Worm (Caenorhabditis elegans): Measurements from ENCODE around the gene rga-3.

Gene rga-3

DNA sequence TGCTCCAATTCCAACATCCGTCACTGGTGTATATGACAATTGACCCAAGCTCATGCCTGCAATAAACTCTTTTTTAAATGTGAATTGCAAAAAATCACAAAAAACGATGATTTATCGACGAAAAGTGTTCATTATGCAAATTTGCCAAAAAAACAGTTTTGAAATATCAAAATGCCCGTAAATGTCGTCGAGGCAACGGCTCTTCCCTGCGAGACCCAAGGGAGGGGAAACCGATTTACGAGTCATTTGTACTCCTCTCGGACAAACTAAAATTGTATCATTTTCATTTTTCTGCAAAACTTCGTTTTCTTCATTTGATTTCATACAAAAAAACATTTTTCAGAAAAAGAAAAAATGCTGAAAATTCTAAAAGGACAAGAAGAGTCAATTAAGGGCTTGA is 33.2 kb upstream of the rga-3 start, which contains the start of the genes hmgs-1 and F25B4.4 (continued):
- peak; percentile 59 for TF ChIP-seq ceh-90 (tag; optimal IDR thresholded peaks at IDR 0.05)
- TF ChIP-seq unc-30 (tag; optimal IDR thresholded peaks at IDR 0.05) = no peak

DNA sequence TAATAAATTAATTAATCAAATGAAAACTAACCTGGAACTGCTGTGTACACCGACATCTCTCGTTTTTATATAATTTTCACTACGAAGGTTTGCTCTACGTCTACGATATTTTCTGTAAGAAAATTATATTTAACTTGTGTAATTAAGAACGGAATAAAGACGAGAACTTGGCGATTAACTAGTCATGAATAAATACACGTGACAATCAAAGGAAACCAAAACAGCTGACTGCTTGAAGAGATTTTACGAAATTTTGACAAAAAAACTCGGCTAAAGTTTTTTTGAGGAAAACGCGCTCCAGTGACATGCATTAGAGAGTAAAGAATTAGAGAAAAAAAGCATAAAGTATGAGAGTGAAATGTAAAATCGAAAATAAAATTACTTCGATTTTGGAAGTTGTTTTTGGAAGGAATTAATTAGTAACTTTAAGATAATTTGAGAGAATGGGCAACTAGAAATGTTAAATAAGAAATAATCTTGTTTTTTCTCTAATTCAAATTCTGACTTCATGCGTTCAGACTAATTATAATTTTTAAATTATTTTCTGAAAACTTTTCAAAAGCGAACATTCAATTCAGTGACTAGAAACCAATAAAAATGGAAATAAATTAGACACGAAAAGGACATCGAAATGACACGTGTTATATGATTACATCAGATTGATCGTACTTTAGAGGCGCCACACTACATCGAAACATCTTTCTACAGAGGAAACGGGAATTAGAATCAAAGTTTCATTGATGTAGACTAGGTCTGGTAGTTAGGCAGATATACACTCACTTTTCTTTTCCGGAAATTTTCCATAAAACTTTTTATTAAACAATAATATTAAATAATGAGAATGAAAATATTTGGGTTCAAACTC is 30.3 kb upstream of the rga-3 start, which contains the start of gene F25B4.7:
F25B4.7 (minus strand) TSS at position 112 of the 865 bp plus-strand sequence.
- TF ChIP-seq skn-1 (tag; optimal IDR thresholded peaks at IDR 0.05) (peak; percentile 6), nhr-85 (tag) (peak; percentile 80), snpc-4 (tag; optimal IDR thresholded peaks at IDR 0.05) (peak; percentile 24), nhr-237 (tag; optimal IDR thresholded peaks at IDR 0.05) (no peak), elt-3 (tag; optimal IDR thresholded peaks at IDR 0.05) (peak in 2 of 6 experiments; percentile 18 to 39), sup-37 (GFP tag; optimal IDR thresholded peaks at IDR 0.05) (no peak), ceh-82 (tag; optimal IDR thresholded peaks at IDR 0.05) (peak in 1 of 3 experiments; percentile 12), efl-1 (optimal IDR thresholded peaks at IDR 0.05) (peak; percentile 32 to 36), efl-1 (GFP tag; optimal IDR thresholded peaks at IDR 0.05 in 1 of 2) (peak; percentile 25 to 87), lsy-2 (tag; optimal IDR thresholded peaks at IDR 0.05) (peak in 1 of 2 experiments; percentile 47), dpl-1 (GFP tag; optimal IDR thresholded peaks at IDR 0.05) (peak; percentile 24 to 37 (median 31)), nhr-19 (GFP tag; conservative IDR thresholded peaks at IDR 0.05) (peak; percentile 69), lin-15B (tag; optimal IDR thresholded peaks at IDR 0.05) (peak; percentile 9), pag-3 (tag; optimal IDR thresholded peaks at IDR 0.05; ENCODE audit: borderline replicate concordance, insufficient read depth) (no peak), rnt-1 (tag; optimal IDR thresholded peaks at IDR 0.05) (peak; percentile 5), dsc-1 (tag; optimal IDR thresholded peaks at IDR 0.05) (no peak), nhr-71 (tag; optimal IDR thresholded peaks at IDR 0.05) (peak; percentile 48), nhr-90 (tag; optimal IDR thresholded peaks at IDR 0.05; ENCODE audit: poor library complexity) (no peak), ceh-8 (GFP tag; optimal IDR thresholded peaks at IDR 0.05) (no peak), C16A3.4 (tag; optimal IDR thresholded peaks at IDR 0.05) (peak; percentile 10), fkh-4 (tag; optimal IDR thresholded peaks at IDR 0.05; ENCODE audit: borderline replicate concordance) (no peak), nhr-20 (tag; optimal IDR thresholded peaks at IDR 0.05) (peak; percentile 57), lin-14 (GFP tag; optimal IDR thresholded peaks at IDR 0.05) (peak; percentile 42), aha-1 (tag; optimal IDR thresholded peaks at IDR 0.05) (no peak), irx-1 (tag; optimal IDR thresholded peaks at IDR 0.05) (no peak), isw-1 (GFP tag; IDR thresholded peaks at IDR 0.05) (no peak), aly-2 (tag; optimal IDR thresholded peaks at IDR 0.05) (no peak), mep-1 (tag; optimal IDR thresholded peaks at IDR 0.05) (peak; percentile 53), blmp-1 (tag; optimal IDR thresholded peaks at IDR 0.05) (peak; percentile 60), lin-35 (GFP tag; optimal IDR thresholded peaks at IDR 0.05) (peak in 1 of 2 experiments; percentile 8), zip-4 (GFP tag; optimal IDR thresholded peaks at IDR 0.05) (no peak), snu-23 (GFP tag; optimal IDR thresholded peaks at IDR 0.05) (peak; percentile 3)

DNA sequence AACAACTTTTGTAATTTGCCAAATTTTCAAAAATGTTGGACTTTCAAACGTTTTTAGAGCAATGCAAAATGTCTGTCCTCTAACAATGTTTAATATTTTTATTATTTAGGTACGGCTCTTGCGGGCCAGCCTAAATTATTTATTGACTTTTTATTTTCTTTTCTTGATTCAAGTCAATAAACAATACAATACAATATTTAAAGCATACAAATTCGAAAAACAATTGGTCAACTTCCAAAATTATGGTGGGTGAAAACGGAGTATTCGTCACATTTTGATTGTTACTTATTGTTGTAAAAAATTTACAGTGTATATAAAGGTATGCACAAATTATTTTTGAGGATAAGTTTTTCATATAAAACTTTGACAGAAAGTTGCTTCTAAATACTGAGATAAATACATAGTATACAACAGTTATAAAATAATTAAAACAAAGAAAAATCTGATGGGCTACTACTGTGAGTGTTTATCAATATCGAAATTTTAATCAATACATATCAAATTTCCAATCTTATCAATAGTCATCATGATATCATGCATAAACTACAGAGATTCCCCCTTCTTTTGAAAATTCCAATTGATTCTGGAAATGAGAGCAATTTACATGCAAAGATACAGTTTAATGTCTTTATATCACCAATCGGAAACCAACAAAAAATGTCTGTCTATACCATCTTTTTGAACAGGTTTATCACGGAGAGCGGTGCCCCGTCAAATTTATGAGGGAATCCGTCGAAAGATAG is 25.8 kb upstream of the rga-3 start, which contains the start of gene F25B4.8:
F25B4.8 (minus strand) TSS at position 51 of the 743 bp plus-strand sequence.
- TF ChIP-seq elt-3 (tag; optimal IDR thresholded peaks at IDR 0.05) = peak in 2 of 6 experiments; percentile 20 to 46
- no peak for TF ChIP-seq efl-1 (optimal IDR thresholded peaks at IDR 0.05)
- TF ChIP-seq efl-1 (GFP tag; optimal IDR thresholded peaks at IDR 0.05 in 1 of 2) = peak in 1 of 2 experiments; percentile 84
- peak; percentile 35 for TF ChIP-seq blmp-1 (tag; optimal IDR thresholded peaks at IDR 0.05)
- no peak for TF ChIP-seq rnt-1 (tag; optimal IDR thresholded peaks at IDR 0.05)

All from whole organism, L1 larva.